Worm (Caenorhabditis elegans) whole organism, L4 larva: ENCODE data around the gene srx-84.

Experiments
- aha-1 ChIP-seq: fragments of 150-350 bp; peaks from one replicate; lab custom pipeline; 2014; ENCODE audit warnings: missing biosample characterization, missing genetic modification characterization
- ceh-62 ChIP-seq: sonication (generic microtip); optimal IDR thresholded peaks from 2 replicates; lab custom pipeline; 2017; ENCODE audit warnings: missing biosample characterization, missing genetic modification characterization
- daf-16 ChIP-seq, 3 experiments: sonication (generic microtip); optimal IDR thresholded peaks; 2 replicates each; lab custom pipeline; 2016 to 2017; ENCODE audit warnings: missing genetic modification characterization in 3 of 3, missing genetic modification reagents in 3 of 3, mild to moderate bottlenecking in 2 of 3, missing compliant biosample characterization in 2 of 3, missing biosample characterization in 1 of 3, moderate library complexity in 1 of 3
- dmd-6 ChIP-seq: fragments of 200-800 bp; sonication (Bioruptor generic); IDR thresholded peaks from 2 replicates; pipeline ENCODE4 v1.3.6; 2022; ENCODE audit warnings: missing genetic modification reagents, missing genetic modification characterization, missing compliant biosample characterization
- dmd-9 ChIP-seq: fragments of 200-800 bp; sonication (Bioruptor generic); IDR thresholded peaks from 2 replicates; pipeline ENCODE4 v1.3.6; 2022; ENCODE audit warnings: missing genetic modification reagents, missing genetic modification characterization, missing compliant biosample characterization
- dve-1 ChIP-seq: sonication (generic microtip); optimal IDR thresholded peaks from 2 replicates; lab custom pipeline; 2017; ENCODE audit warnings: antibody characterized with exemption, mild to moderate bottlenecking, missing genetic modification characterization, missing compliant biosample characterization; ENCODE audit not compliant: insufficient read depth
- fos-1 ChIP-seq: fragments of 150-350 bp; optimal IDR thresholded peaks from 2 replicates; lab custom pipeline; 2014; ENCODE audit warnings: missing biosample characterization, missing genetic modification characterization
- hlh-11 ChIP-seq: fragments of 200-800 bp; sonication (Bioruptor generic); optimal IDR thresholded peaks from 2 replicates; lab custom pipeline; 2018; ENCODE audit warnings: mild to moderate bottlenecking, missing genetic modification characterization, missing compliant biosample characterization
- mxl-3 ChIP-seq: fragments of 200-800 bp; sonication (Bioruptor generic); optimal IDR thresholded peaks from 2 replicates; lab custom pipeline; 2018; ENCODE audit warnings: mild to moderate bottlenecking, missing genetic modification characterization, missing compliant biosample characterization
- nhr-6 ChIP-seq: fragments of 150-350 bp; optimal IDR thresholded peaks from 2 replicates; lab custom pipeline; 2014; ENCODE audit warnings: missing biosample characterization, missing genetic modification characterization
- pqm-1 ChIP-seq: sonication (generic microtip); optimal IDR thresholded peaks from 2 replicates; lab custom pipeline; 2017; ENCODE audit warnings: missing biosample characterization, missing genetic modification characterization
- zfp-3 ChIP-seq: fragments of 200-800 bp; sonication (Bioruptor generic); conservative IDR thresholded peaks from 2 replicates; pipeline ENCODE4 v1.3.6; 2022; ENCODE audit warnings: missing genetic modification reagents, missing genetic modification characterization, missing compliant biosample characterization
- zip-2 ChIP-seq: fragments of 150-350 bp; optimal IDR thresholded peaks from 2 replicates; lab custom pipeline; 2014; ENCODE audit warnings: missing biosample characterization, missing genetic modification characterization

Gene srx-84

DNA sequence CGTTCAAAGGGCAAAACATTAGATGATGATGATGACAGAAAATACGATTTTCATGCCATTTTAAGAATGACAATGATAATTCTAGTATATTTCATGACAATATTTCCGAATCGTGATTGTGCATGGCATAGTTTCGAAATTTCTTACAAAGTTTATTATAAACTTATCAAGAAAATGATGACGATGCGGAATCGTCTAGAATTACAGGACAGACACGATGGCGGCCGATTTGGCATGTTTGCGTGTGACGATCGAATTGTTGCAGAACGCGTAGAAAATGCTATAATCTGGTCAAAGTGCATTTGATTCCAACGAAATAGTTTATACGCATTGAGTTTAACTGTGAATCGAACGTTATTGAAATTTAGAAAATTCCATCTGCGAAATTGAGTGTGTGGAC, 50.3 kb downstream of the srx-84 start:
- no peak for TF ChIP-seq fos-1 (tag; lab: Kevin White, UChicago)
- peak; percentile 18 for TF ChIP-seq dve-1 (tag; lab: Kevin White, UChicago)
- no peak for TF ChIP-seq pqm-1 (tag; lab: Kevin White, UChicago)
- peak; percentile 82 for TF ChIP-seq aha-1 (tag; lab: Kevin White, UChicago)
- TF ChIP-seq zfp-3 (GFP tag; lab: Robert Waterston, UW), result no peak
- no peak for TF ChIP-seq nhr-6
- TF ChIP-seq mxl-3, result no peak
- TF ChIP-seq daf-16 (GFP tag; optimal IDR thresholded peaks at IDR 0.05; lab: Kevin White, UChicago), result no peak
- peak; percentile 34 for TF ChIP-seq daf-16 (tag; optimal IDR thresholded peaks at IDR 0.05; lab: Kevin White, UChicago)
- no peak for TF ChIP-seq ceh-62 (tag; lab: Kevin White, UChicago)
- TF ChIP-seq zip-2, result no peak
- TF ChIP-seq dmd-9 (GFP tag; lab: Robert Waterston, UW), result no peak
- TF ChIP-seq dmd-6 (GFP tag; lab: Robert Waterston, UW), result peak; percentile 49; the same call in 1 of the 2 replicates
- peak; percentile 57 for TF ChIP-seq hlh-11
